Worm (Caenorhabditis elegans) whole organism, L4/young adult: ENCODE data around the gene rpb-4.

ENCODE experiments used
- dao-5 ChIP-seq: sonication (generic microtip); optimal IDR thresholded peaks from 2 replicates; lab custom pipeline; 2016; ENCODE audit warnings: missing genotype, missing genetic modification characterization, moderate library complexity, missing compliant biosample characterization
- him-1 ChIP-seq: sonication (generic microtip); optimal IDR thresholded peaks from 2 replicates; lab custom pipeline; 2016; ENCODE audit warnings: missing genotype, missing genetic modification reagents, missing genetic modification characterization, missing compliant biosample characterization

- TF ChIP-seq dao-5 (tag; lab: Kevin White, UChicago) (no peak), him-1 (no peak)
These were observed 4.7 kb downstream of the rpb-4 start, which contains the start of gene C07D10.6 for ce11 chrII:7379021-7379420.
